Worm (Caenorhabditis elegans): Measurements from ENCODE around the gene arl-3.

- no peak for TF ChIP-seq ztf-11 (tag; optimal IDR thresholded peaks at IDR 0.05)
- no peak for TF ChIP-seq unc-62 (GFP tag; optimal IDR thresholded peaks at IDR 0.05)
- no peak for TF ChIP-seq ztf-4 (tag; optimal IDR thresholded peaks at IDR 0.05)
- no peak for TF ChIP-seq mdl-1 (tag; optimal IDR thresholded peaks at IDR 0.05)
- no peak for TF ChIP-seq nhr-28 (tag; optimal IDR thresholded peaks at IDR 0.05)
- no peak for TF ChIP-seq nhr-77 (tag; optimal IDR thresholded peaks at IDR 0.05)
These were observed at the start of gene arl-3 for ce11 chrII:14606172-14606571.
